Worm (Caenorhabditis elegans): ENCODE results near the gene W05B2.2.

DNA sequence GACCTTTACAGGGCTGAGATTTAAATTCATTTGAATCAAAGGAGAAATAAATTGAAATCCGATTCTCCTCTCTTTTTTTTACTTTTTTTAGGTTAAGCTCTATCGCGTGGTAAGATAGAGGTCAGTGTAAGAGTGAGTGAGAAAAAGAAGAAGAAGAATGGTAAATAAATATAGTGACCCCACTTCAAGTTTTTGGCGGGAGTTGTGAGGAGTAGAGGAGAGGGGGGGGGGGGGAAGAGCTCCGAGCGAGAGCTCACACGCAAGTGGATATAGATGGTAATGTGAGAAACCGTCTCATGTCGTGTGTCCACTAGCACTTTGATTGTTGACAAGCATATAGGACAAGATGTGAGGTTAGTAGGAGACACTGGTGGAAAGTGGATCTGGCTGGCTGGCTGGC is at the start of gene W05B2.2:
- TF ChIP-seq unc-62 (GFP tag; optimal IDR thresholded peaks at IDR 0.05) (no peak), xbp-1 (tag; optimal IDR thresholded peaks at IDR 0.05) (no peak), blmp-1 (tag; optimal IDR thresholded peaks at IDR 0.05) (no peak), pqm-1 (tag; optimal IDR thresholded peaks at IDR 0.05) (no peak), nhr-12 (tag; optimal IDR thresholded peaks at IDR 0.05) (no peak), lin-13 (GFP tag; optimal IDR thresholded peaks at IDR 0.05) (no peak)
